Fruit fly (Drosophila melanogaster): ENCODE measurements around the gene dac.
A peak's percentile ranks its signal among the peaks of the same experiment; 100 is the strongest.

Gene dac

DNA sequence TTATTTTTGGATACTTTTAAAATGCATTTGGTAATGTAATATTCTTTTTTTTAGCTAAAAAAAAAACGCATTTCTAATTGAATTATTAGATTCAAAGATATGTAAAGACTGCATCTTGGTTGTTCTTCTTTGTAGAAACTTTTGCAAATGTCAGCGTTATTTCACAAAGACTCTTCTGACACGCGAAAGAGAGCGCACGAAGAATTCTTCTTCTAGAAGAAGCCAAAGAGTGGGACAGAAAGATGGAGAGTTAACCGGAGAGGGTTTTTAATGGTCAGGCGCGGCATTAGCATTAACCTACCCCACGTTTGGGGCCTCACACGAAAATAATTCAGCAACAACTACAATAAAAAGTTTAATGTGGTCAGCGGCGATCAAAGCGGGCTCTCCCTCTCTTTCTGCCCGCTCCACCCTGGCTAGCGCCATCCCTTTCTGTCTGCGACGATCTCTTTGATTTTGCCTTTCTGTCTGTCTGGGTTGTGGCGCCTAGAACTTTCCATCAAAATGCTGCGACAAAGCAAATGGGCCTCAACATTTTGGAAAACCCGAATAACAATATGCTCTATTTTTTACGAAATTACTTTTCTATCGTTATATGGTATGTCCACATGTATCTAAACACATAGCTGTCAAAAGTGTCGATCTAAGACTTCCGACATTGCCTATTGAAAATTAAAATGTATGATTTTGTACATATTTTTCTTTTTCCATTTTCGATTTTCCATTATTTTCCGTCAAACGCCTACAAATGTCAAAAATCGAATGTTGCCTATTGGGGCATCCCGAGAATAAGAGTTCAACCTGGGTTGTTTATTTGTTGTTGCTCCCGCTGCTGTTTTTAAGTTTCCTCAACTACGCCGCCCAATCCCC, 34.9 kb upstream of the dac start (continued):
- no peak for TF ChIP-seq pan (optimal IDR thresholded peaks at IDR 0.05)
- peak in 1 of 2 experiments; percentile 46 for TF ChIP-seq pan (GFP tag; optimal IDR thresholded peaks at IDR 0.05 in 1 of 2, IDR thresholded peaks at IDR 0.05 in 1 of 2)
- TF ChIP-seq tup (GFP tag; optimal IDR thresholded peaks at IDR 0.05): no peak
- no peak for TF ChIP-seq CG2678 (tag; optimal IDR thresholded peaks at IDR 0.05)
- TF ChIP-seq eve (GFP tag; optimal IDR thresholded peaks at IDR 0.05): peak in 1 of 2 experiments; percentile 74
- no peak for TF ChIP-seq sd (tag; optimal IDR thresholded peaks at IDR 0.05)
- no peak for TF ChIP-seq sim (GFP tag; IDR thresholded peaks at IDR 0.05)
- TF ChIP-seq ase (GFP tag; IDR thresholded peaks at IDR 0.05): no peak
- TF ChIP-seq dysf (GFP tag; IDR thresholded peaks at IDR 0.05): no peak
- no peak for TF ChIP-seq CG1602 (GFP tag; optimal IDR thresholded peaks at IDR 0.05)
- no peak for TF ChIP-seq CG33213 (GFP tag; optimal IDR thresholded peaks at IDR 0.05)
- TF ChIP-seq E2f1 (GFP tag; IDR thresholded peaks at IDR 0.05): no peak
- TF ChIP-seq CG14667 (GFP tag; IDR thresholded peaks at IDR 0.05): no peak
- TF ChIP-seq Bgb (GFP tag; IDR thresholded peaks at IDR 0.05; ENCODE audit: partially characterized antibody): peak; percentile 31; the same call in 1 of the 2 replicates
- TF ChIP-seq CG4282 (GFP tag; optimal IDR thresholded peaks at IDR 0.05): no peak
- TF ChIP-seq Mad (GFP tag; optimal IDR thresholded peaks at IDR 0.05): no peak
- TF ChIP-seq CG12769 (tag; optimal IDR thresholded peaks at IDR 0.05): peak; percentile 5
- no peak for TF ChIP-seq Xbp1 (GFP tag; optimal IDR thresholded peaks at IDR 0.05)
- TF ChIP-seq mam (GFP tag; optimal IDR thresholded peaks at IDR 0.05): peak; percentile 34
- TF ChIP-seq CG3281 (GFP tag; optimal IDR thresholded peaks at IDR 0.05): no peak
- TF ChIP-seq sens (GFP tag): no peak
- TF ChIP-seq CG11560 (tag; IDR thresholded peaks at IDR 0.05): no peak
- TF ChIP-seq CG34376 (GFP tag; optimal IDR thresholded peaks at IDR 0.05): no peak
- TF ChIP-seq knrl (GFP tag; IDR thresholded peaks at IDR 0.05; ENCODE audit: partially characterized antibody): no peak
- no peak for TF ChIP-seq CG18619 (GFP tag; optimal IDR thresholded peaks at IDR 0.05)
- TF ChIP-seq Atf6 (GFP tag; IDR thresholded peaks at IDR 0.05): no peak
- no peak for TF ChIP-seq Asciz (GFP tag; optimal IDR thresholded peaks at IDR 0.05)
- peak; percentile 93 for TF ChIP-seq CG3163 (GFP tag; optimal IDR thresholded peaks at IDR 0.05)

DNA sequence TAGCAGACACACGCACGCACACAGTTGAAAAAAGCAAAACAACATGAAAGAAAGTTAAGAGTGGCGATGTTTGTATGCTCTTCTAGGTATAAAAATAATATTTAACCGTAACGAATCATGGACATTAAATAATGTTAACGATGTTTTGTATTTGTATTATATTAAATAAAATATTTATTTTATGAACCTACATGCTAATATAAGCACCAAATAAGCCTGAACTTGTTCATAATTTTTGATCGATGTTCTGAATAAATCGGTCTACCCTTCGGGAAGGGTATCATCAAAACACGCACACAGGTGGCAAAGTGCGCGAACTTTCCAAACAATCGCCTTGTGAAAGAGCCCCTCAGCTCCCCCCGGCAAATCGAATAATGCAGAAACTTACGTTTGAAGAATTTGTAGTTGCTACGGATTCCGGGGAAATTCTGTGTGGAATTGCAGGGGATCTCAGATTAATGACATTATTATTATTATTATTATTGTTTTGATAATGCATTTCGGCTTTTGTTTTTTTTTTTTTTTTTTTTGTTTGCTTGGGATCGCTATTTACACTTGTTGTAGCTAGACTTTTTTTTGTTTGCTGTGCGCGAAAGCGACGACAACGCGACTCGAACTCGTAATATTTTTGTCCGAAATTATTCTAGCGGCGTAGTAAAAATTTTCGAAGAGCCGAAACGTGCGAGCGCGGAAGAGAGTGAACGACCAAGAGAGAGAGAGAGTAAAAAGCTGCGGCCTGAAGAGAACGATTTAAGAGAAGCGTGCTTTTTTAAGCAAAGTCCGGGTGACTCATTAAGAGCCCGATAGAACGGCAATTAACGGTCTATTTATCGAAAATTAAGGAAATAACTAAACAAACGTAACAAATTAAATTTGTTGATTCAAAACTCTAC, 34.0 kb upstream of the dac start:
- TF ChIP-seq CG14860 (GFP tag; IDR thresholded peaks at IDR 0.05; ENCODE audit: partially characterized antibody) (no peak), CG16813 (GFP tag; IDR thresholded peaks at IDR 0.05; ENCODE audit: partially characterized antibody) (no peak), CG6175 (GFP tag; IDR thresholded peaks at IDR 0.05) (no peak), z (GFP tag; IDR thresholded peaks at IDR 0.05) (no peak), bsh (GFP tag; optimal IDR thresholded peaks at IDR 0.05) (peak in 1 of 2 experiments; percentile 41), CG30403 (GFP tag; optimal IDR thresholded peaks at IDR 0.05) (peak; percentile 42), sim (GFP tag; IDR thresholded peaks at IDR 0.05) (0 out of 2 replicates have a peak, but pooled peaks have one; percentile 16), Six4 (GFP tag; optimal IDR thresholded peaks at IDR 0.05) (peak; percentile 9), CG33557 (GFP tag; optimal IDR thresholded peaks at IDR 0.05) (no peak), dysf (GFP tag; IDR thresholded peaks at IDR 0.05) (0 out of 3 replicates have a peak, but pooled peaks have one; percentile 44), CG2199 (GFP tag; IDR thresholded peaks at IDR 0.05) (peak; percentile 81; the same call in 2 of the 3 replicates), CG17612 (GFP tag; IDR thresholded peaks at IDR 0.05) (no peak), CG13296 (GFP tag; optimal IDR thresholded peaks at IDR 0.05) (no peak), HLHmδ (GFP tag; optimal IDR thresholded peaks at IDR 0.05) (no peak), CG12744 (GFP tag; optimal IDR thresholded peaks at IDR 0.05) (no peak), CG14441 (GFP tag; IDR thresholded peaks at IDR 0.05) (no peak), Gsc (GFP tag; IDR thresholded peaks at IDR 0.05) (no peak), tx (GFP tag; optimal IDR thresholded peaks at IDR 0.05) (no peak), CG15011 (GFP tag; optimal IDR thresholded peaks at IDR 0.05) (peak; percentile 33), CG12391 (tag; optimal IDR thresholded peaks at IDR 0.05) (peak; percentile 59), CG10431 (GFP tag; optimal IDR thresholded peaks at IDR 0.05) (peak; percentile 37), Bteb2 (GFP tag; optimal IDR thresholded peaks at IDR 0.05) (no peak)

All from whole organism, embryonic.